Fruit fly (Drosophila melanogaster) whole organism: ENCODE results near the gene mirr.

Experiments
- Dll ChIP-seq: fragments of >200 bp; optimal IDR thresholded peaks from 2 replicates; lab custom pipeline; 2017
- EcR ChIP-seq, 2 experiments: fragments of >200 bp; optimal IDR thresholded peaks; 2 replicates each; lab custom pipeline; 2017; ENCODE audit warnings: missing biosample characterization in 2 of 2, missing genetic modification characterization in 2 of 2, missing genetic modification reagents in 2 of 2
- pan ChIP-seq: fragments of >200 bp; optimal IDR thresholded peaks from 2 replicates; lab custom pipeline; 2017
- psq ChIP-seq: fragments of >200 bp; optimal IDR thresholded peaks from 2 replicates; lab custom pipeline; 2017
- usp ChIP-seq: fragments of >200 bp; optimal IDR thresholded peaks from 2 replicates; lab custom pipeline; 2017; ENCODE audit warnings: missing biosample characterization, missing genetic modification characterization, mixed read lengths

DNA sequence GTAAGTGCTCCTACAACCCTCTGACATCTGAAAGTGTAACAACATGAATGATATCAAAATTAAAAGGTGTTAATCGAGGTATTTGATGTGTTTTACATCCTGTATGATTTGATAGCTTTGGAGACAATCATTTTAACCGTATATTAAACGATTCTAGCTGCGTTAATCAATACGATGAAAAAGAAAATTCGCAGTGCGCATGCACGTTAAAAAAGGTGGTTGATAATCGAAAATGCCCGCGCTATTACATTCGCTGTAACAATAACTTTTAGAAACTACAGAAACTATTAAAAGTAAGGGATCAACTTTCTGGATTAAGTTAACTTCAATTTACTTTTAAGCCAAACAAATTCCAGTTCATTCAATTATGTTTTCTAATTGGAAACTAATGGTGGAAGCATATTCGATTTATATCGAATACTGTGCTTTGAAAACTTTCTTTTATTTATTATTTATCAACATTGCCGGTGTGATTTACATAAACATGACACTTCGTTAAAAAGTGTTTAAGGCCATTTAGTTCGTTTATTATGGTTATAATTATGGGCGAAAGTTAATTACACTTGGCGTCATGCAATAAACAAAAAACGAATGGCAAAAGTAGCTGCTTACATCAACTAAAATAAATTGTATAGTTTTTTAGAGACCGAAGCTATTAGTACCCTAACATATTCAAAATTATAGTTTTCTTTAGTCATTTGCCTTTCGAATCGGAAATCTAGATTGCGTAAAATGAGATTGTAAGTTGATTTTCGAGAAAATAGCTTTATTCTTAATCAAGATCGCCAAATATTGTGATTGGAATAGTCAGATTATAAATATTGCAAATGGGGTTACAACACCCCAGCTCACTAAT lies 55.5 kb downstream of the mirr start:
- TF ChIP-seq usp (no peak), pan (lab: Kevin White, UChicago) (no peak), Dll (lab: Kevin White, UChicago) (no peak), psq (lab: Kevin White, UChicago) (no peak), EcR (GFP tag; optimal IDR thresholded peaks at IDR 0.05; lab: Kevin White, UChicago) (no peak)
